Fruit fly (Drosophila melanogaster): ENCODE results near the gene CG43739.

The CG43739 gene

dm6 chr2L:20889857-20890606 is 28.7 kb downstream of the CG43739 start:
- TF ChIP-seq CG12769 (tag; optimal IDR thresholded peaks at IDR 0.05), result peak; percentile 80
- TF ChIP-seq tap (tag; optimal IDR thresholded peaks at IDR 0.05), result no peak
- TF ChIP-seq schlank (tag; optimal IDR thresholded peaks at IDR 0.05), result no peak
- TF ChIP-seq Eip74EF (GFP tag; optimal IDR thresholded peaks at IDR 0.05), result no peak
- TF ChIP-seq mld (GFP tag; IDR thresholded peaks at IDR 0.05; ENCODE audit: partially characterized antibody), result no peak
- TF ChIP-seq Ets65A (GFP tag), result no peak
- peak; percentile 32 for TF ChIP-seq CG7839 (tag; optimal IDR thresholded peaks at IDR 0.05)
- no peak for TF ChIP-seq wek (GFP tag; optimal IDR thresholded peaks at IDR 0.05)
- no peak for TF ChIP-seq CG10565 (GFP tag; optimal IDR thresholded peaks at IDR 0.05)
- TF ChIP-seq NfI (GFP tag; optimal IDR thresholded peaks at IDR 0.05), result no peak
- TF ChIP-seq dati (GFP tag; IDR thresholded peaks at IDR 0.05), result no peak
- no peak for TF ChIP-seq Doc3 (GFP tag; IDR thresholded peaks at IDR 0.05; ENCODE audit: partially characterized antibody)
- no peak for TF ChIP-seq Nf-YA (GFP tag; IDR thresholded peaks at IDR 0.05)
- no peak for TF ChIP-seq Tbp (GFP tag; optimal IDR thresholded peaks at IDR 0.05)
- no peak for TF ChIP-seq Ada2b (GFP tag; IDR thresholded peaks at IDR 0.05)
- no peak for TF ChIP-seq CG14860 (GFP tag; IDR thresholded peaks at IDR 0.05; ENCODE audit: partially characterized antibody)
- peak; percentile 36 for TF ChIP-seq tin (GFP tag; optimal IDR thresholded peaks at IDR 0.05)
- TF ChIP-seq CG3163 (GFP tag; optimal IDR thresholded peaks at IDR 0.05), result peak; percentile 20
- TF ChIP-seq CG2712 (tag; optimal IDR thresholded peaks at IDR 0.05), result peak; percentile 19
- TF ChIP-seq Hr78 (GFP tag; optimal IDR thresholded peaks at IDR 0.05), result peak in 1 of 2 experiments; percentile 29
- TF ChIP-seq Atf3 (GFP tag; optimal IDR thresholded peaks at IDR 0.05), result peak; percentile 4
- TF ChIP-seq Rx (GFP tag; IDR thresholded peaks at IDR 0.05), result 0 out of 2 replicates have a peak, but pooled peaks have one; percentile 8
- TF ChIP-seq CG3838 (GFP tag; optimal IDR thresholded peaks at IDR 0.05), result no peak
- TF ChIP-seq sima (GFP tag; optimal IDR thresholded peaks at IDR 0.05), result peak; percentile 29
- peak; percentile 93 for TF ChIP-seq chinmo (GFP tag; IDR thresholded peaks at IDR 0.05; ENCODE audit: partially characterized antibody)
- peak; percentile 44 for TF ChIP-seq CG12219 (GFP tag; optimal IDR thresholded peaks at IDR 0.05)
- TF ChIP-seq zfh1 (GFP tag; IDR thresholded peaks at IDR 0.05), result no peak
- no peak for TF ChIP-seq CG13894 (tag; optimal IDR thresholded peaks at IDR 0.05)
- no peak for TF ChIP-seq CG16863 (GFP tag; optimal IDR thresholded peaks at IDR 0.05)
- TF ChIP-seq CG1233 (GFP tag; optimal IDR thresholded peaks at IDR 0.05), result no peak
- TF ChIP-seq dimm (GFP tag; IDR thresholded peaks at IDR 0.05), result no peak
- peak; percentile 5 for TF ChIP-seq CG8281 (tag; optimal IDR thresholded peaks at IDR 0.05)
- no peak for TF ChIP-seq CG15073 (GFP tag; optimal IDR thresholded peaks at IDR 0.05)
- TF ChIP-seq slp2 (GFP tag; optimal IDR thresholded peaks at IDR 0.05), result peak; percentile 5
- no peak for TF ChIP-seq ham (GFP tag; IDR thresholded peaks at IDR 0.05)
- peak; percentile 34 for TF ChIP-seq CG9437 (GFP tag; optimal IDR thresholded peaks at IDR 0.05)
- 0 out of 3 replicates have a peak, but pooled peaks have one; percentile 29 for TF ChIP-seq ase (GFP tag; IDR thresholded peaks at IDR 0.05)
- no peak for TF ChIP-seq CG17912 (GFP tag; optimal IDR thresholded peaks at IDR 0.05)
- TF ChIP-seq nerfin-2 (GFP tag; IDR thresholded peaks at IDR 0.05; ENCODE audit: partially characterized antibody), result no peak
- no peak for TF ChIP-seq CG6813 (GFP tag; optimal IDR thresholded peaks at IDR 0.05)
- no peak for TF ChIP-seq Oaz (GFP tag; IDR thresholded peaks at IDR 0.05)
- TF ChIP-seq CG17359 (tag; optimal IDR thresholded peaks at IDR 0.05), result peak; percentile 53
- no peak; the same call in 1 of the 2 replicates for TF ChIP-seq CG13287 (GFP tag; IDR thresholded peaks at IDR 0.05; ENCODE audit: partially characterized antibody)
- peak; percentile 67 for TF ChIP-seq CG1603 (tag; optimal IDR thresholded peaks at IDR 0.05)
- no peak for TF ChIP-seq HLH54F (GFP tag; optimal IDR thresholded peaks at IDR 0.05)
- TF ChIP-seq emc (GFP tag; optimal IDR thresholded peaks at IDR 0.05), result no peak
- TF ChIP-seq cas (GFP tag; IDR thresholded peaks at IDR 0.05), result no peak
- no peak for TF ChIP-seq en (GFP tag; optimal IDR thresholded peaks at IDR 0.05)
